Worm (Caenorhabditis elegans): ENCODE data around the gene str-131.

The str-131 gene

DNA sequence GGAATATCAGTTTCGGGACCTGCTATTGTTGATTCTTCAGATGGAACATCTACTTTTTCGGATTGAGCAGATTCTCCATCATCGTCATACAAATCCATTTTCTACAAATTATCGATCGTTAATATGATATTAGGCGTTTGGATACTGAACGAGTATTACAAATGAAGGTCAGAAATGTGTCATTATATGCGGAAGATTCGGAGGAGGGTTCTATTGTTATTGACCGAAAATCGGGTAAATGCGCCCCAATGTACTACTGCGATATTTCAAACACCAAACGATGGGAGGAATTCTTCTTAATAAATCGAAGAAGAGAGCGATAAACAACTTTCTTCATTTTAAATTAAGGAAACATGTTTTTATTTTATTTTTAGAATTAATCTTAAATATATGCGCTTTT is 47.8 kb upstream of the str-131 start, which contains the start of gene spr-1:
spr-1 (minus strand) TSS at position 101 of the 400 bp plus-strand sequence.
- no peak for TF ChIP-seq ztf-4 (tag; optimal IDR thresholded peaks at IDR 0.05)
- no peak for TF ChIP-seq gmeb-1 (tag; optimal IDR thresholded peaks at IDR 0.05)
- TF ChIP-seq nhr-77 (tag; optimal IDR thresholded peaks at IDR 0.05), result no peak
- no peak for TF ChIP-seq R02D3.7 (tag; optimal IDR thresholded peaks at IDR 0.05)
- no peak for TF ChIP-seq sma-9 (GFP tag; optimal IDR thresholded peaks at IDR 0.05)
- no peak for TF ChIP-seq sma-9 (tag; optimal IDR thresholded peaks at IDR 0.05)
- no peak for TF ChIP-seq skn-1 (tag; optimal IDR thresholded peaks at IDR 0.05)
- TF ChIP-seq nhr-21 (tag; optimal IDR thresholded peaks at IDR 0.05), result no peak
- TF ChIP-seq mdl-1 (tag; optimal IDR thresholded peaks at IDR 0.05), result no peak
- no peak for TF ChIP-seq lin-39 (tag; optimal IDR thresholded peaks at IDR 0.05)
- TF ChIP-seq sem-4 (tag; optimal IDR thresholded peaks at IDR 0.05), result no peak
- TF ChIP-seq nhr-11 (tag; optimal IDR thresholded peaks at IDR 0.05), result no peak
- TF ChIP-seq blmp-1 (tag; optimal IDR thresholded peaks at IDR 0.05; ENCODE audit: insufficient read depth), result no peak
- TF ChIP-seq nhr-25 (tag; optimal IDR thresholded peaks at IDR 0.05), result no peak
- no peak for TF ChIP-seq egl-27 (tag; optimal IDR thresholded peaks at IDR 0.05)
- TF ChIP-seq C34F6.9 (tag; optimal IDR thresholded peaks at IDR 0.05), result no peak

- TF ChIP-seq lin-13 (GFP tag; optimal IDR thresholded peaks at IDR 0.05), result no peak
- no peak for TF ChIP-seq ceh-82 (tag; optimal IDR thresholded peaks at IDR 0.05)
- no peak for TF ChIP-seq ama-1 (optimal IDR thresholded peaks at IDR 0.05)
- TF ChIP-seq ztf-1 (GFP tag; conservative IDR thresholded peaks at IDR 0.05), result no peak
- no peak for TF ChIP-seq nhr-25 (tag; optimal IDR thresholded peaks at IDR 0.05)
- TF ChIP-seq skn-1 (tag; optimal IDR thresholded peaks at IDR 0.05), result no peak
- no peak for TF ChIP-seq nhr-77 (tag; optimal IDR thresholded peaks at IDR 0.05)
- no peak for TF ChIP-seq nhr-23 (tag; optimal IDR thresholded peaks at IDR 0.05)
- TF ChIP-seq lin-11 (tag; optimal IDR thresholded peaks at IDR 0.05), result no peak
- no peak for TF ChIP-seq C34F6.9 (tag; optimal IDR thresholded peaks at IDR 0.05)
- no peak for TF ChIP-seq ztf-11 (tag; optimal IDR thresholded peaks at IDR 0.05)
- no peak for TF ChIP-seq zag-1 (tag; optimal IDR thresholded peaks at IDR 0.05)
- TF ChIP-seq nhr-21 (tag; optimal IDR thresholded peaks at IDR 0.05), result no peak
These were observed 41.9 kb upstream of the str-131 start, which contains the start of gene D1014.5 for ce11 chrV:8123384-8123783. Gene D1014.5, plus strand, starts transcription at chrV:8123684.

- no peak for TF ChIP-seq mdl-1 (tag; optimal IDR thresholded peaks at IDR 0.05)
- no peak for TF ChIP-seq elt-3 (tag; optimal IDR thresholded peaks at IDR 0.05)
- TF ChIP-seq aly-2 (tag; optimal IDR thresholded peaks at IDR 0.05), result no peak
- TF ChIP-seq skn-1 (tag; optimal IDR thresholded peaks at IDR 0.05), result no peak
- no peak for TF ChIP-seq ama-1 (optimal IDR thresholded peaks at IDR 0.05)
- TF ChIP-seq peb-1 (tag; optimal IDR thresholded peaks at IDR 0.05), result no peak
- no peak for TF ChIP-seq mbf-1 (tag; optimal IDR thresholded peaks at IDR 0.05)
- no peak for TF ChIP-seq unc-62 (GFP tag; optimal IDR thresholded peaks at IDR 0.05)
- TF ChIP-seq ceh-82 (tag; optimal IDR thresholded peaks at IDR 0.05), result no peak
- no peak for TF ChIP-seq blmp-1 (tag; optimal IDR thresholded peaks at IDR 0.05; ENCODE audit: insufficient read depth)
- TF ChIP-seq dmd-4 (tag; optimal IDR thresholded peaks at IDR 0.05), result no peak
These were observed 39.4 kb upstream of the str-131 start, which contains the start of gene D1014.6 for ce11 chrV:8120868-8121267. Gene D1014.6, plus strand, starts transcription at chrV:8121168.

ce11 chrV:8117964-8118363 is 36.5 kb upstream of the str-131 start, which contains the start of gene D1014.7:
Gene D1014.7, plus strand, starts transcription at chrV:8118264.
- TF ChIP-seq sem-4 (tag; optimal IDR thresholded peaks at IDR 0.05) (no peak), sma-9 (GFP tag; optimal IDR thresholded peaks at IDR 0.05) (no peak), sma-9 (tag; optimal IDR thresholded peaks at IDR 0.05) (no peak), blmp-1 (tag; optimal IDR thresholded peaks at IDR 0.05; ENCODE audit: insufficient read depth) (no peak), nhr-129 (tag; optimal IDR thresholded peaks at IDR 0.05) (no peak), mab-5 (tag; optimal IDR thresholded peaks at IDR 0.05) (no peak), alr-1 (tag; optimal IDR thresholded peaks at IDR 0.05) (no peak), nhr-25 (tag; optimal IDR thresholded peaks at IDR 0.05) (no peak), ztf-11 (tag; optimal IDR thresholded peaks at IDR 0.05) (no peak), nhr-237 (tag; optimal IDR thresholded peaks at IDR 0.05) (no peak), unc-55 (GFP tag; optimal IDR thresholded peaks at IDR 0.05) (no peak)

DNA sequence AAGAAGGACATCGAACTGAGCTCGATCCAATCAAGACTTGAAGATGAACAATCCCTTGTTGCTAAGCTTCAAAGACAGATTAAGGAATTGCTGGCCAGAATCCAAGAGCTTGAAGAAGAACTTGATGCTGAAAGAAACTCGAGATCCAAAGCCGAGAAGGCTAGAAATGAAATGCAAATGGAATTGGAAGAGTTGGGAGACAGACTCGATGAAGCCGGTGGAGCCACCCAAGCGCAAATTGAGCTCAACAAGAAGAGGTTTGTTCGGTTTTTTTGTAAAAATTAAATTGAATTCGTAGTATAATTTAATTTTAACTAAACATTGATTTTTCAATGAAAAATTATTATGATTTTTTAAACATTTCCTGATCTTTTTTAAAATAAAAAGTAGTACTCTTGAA is 33.1 kb upstream of the str-131 start:
- no peak for TF ChIP-seq lin-13 (GFP tag; optimal IDR thresholded peaks at IDR 0.05)
- TF ChIP-seq dmd-4 (tag; optimal IDR thresholded peaks at IDR 0.05), result no peak
- no peak for TF ChIP-seq Y55F3AM.14 (GFP tag; optimal IDR thresholded peaks at IDR 0.05)
- no peak for TF ChIP-seq gmeb-1 (tag; optimal IDR thresholded peaks at IDR 0.05)

Data from whole organism, L2 larva.